Worm (Caenorhabditis elegans) whole organism, L4 larva: ENCODE measurements around the gene T11F8.5.

Experiments used
- ZK546.5 ChIP-seq, 2 experiments: sonication (generic microtip); optimal IDR thresholded peaks; 2 replicates each; lab custom pipeline; 2017; ENCODE audit warnings: missing biosample characterization in 2 of 2, missing genetic modification characterization in 2 of 2
- aha-1 ChIP-seq: fragments of 150-350 bp; peaks from one replicate; lab custom pipeline; 2014; ENCODE audit warnings: missing biosample characterization, missing genetic modification characterization
- ceh-28 ChIP-seq: fragments of 150-350 bp; optimal IDR thresholded peaks from 2 replicates; lab custom pipeline; 2014; ENCODE audit warnings: missing biosample characterization, missing genetic modification reagents, missing genetic modification characterization
- fos-1 ChIP-seq: fragments of 150-350 bp; optimal IDR thresholded peaks from 2 replicates; lab custom pipeline; 2014; ENCODE audit warnings: missing biosample characterization, missing genetic modification characterization
- hlh-30 ChIP-seq: sonication (generic microtip); optimal IDR thresholded peaks from 2 replicates; lab custom pipeline; 2017; ENCODE audit warnings: antibody characterized with exemption, mild to moderate bottlenecking, missing genetic modification characterization, missing compliant biosample characterization; ENCODE audit not compliant: insufficient read depth
- mdl-1 ChIP-seq, 2 experiments: fragments of 150-350 bp in 1 of 2; sonication (generic microtip) in 1 of 2; optimal IDR thresholded peaks; 2 replicates each; lab custom pipeline; 2014 to 2017; ENCODE audit warnings: missing biosample characterization in 2 of 2, missing genetic modification characterization in 2 of 2
- nhr-10 ChIP-seq: fragments of 150-350 bp; optimal IDR thresholded peaks from 2 replicates; lab custom pipeline; 2014; ENCODE audit warnings: missing biosample characterization, missing genetic modification characterization
- nhr-102 ChIP-seq: sonication (generic microtip); optimal IDR thresholded peaks from 2 replicates; lab custom pipeline; 2016; ENCODE audit warnings: mild to moderate bottlenecking, missing genetic modification characterization, moderate library complexity, missing compliant biosample characterization
- saeg-2 ChIP-seq: fragments of 200-800 bp; sonication (Bioruptor generic); IDR thresholded peaks from 2 replicates; pipeline ENCODE4 v1.3.6; 2022; ENCODE audit warnings: missing genetic modification reagents, missing genetic modification characterization, missing compliant biosample characterization
- skn-1 ChIP-seq: fragments of 150-350 bp; optimal IDR thresholded peaks from 2 replicates; lab custom pipeline; 2014; ENCODE audit warnings: missing biosample characterization, missing genetic modification characterization
- snpc-4 ChIP-seq: fragments of 150-350 bp; optimal IDR thresholded peaks from 2 replicates; lab custom pipeline; 2014; ENCODE audit warnings: missing biosample characterization, missing genetic modification characterization
- unc-39 ChIP-seq: sonication (generic microtip); optimal IDR thresholded peaks from 2 replicates; lab custom pipeline; 2017; ENCODE audit warnings: missing biosample characterization, missing genetic modification characterization
- unc-62 ChIP-seq, 3 experiments: fragments of 150-350 bp in 1 of 3; sonication (generic microtip); optimal IDR thresholded peaks in 2 of 3; peaks in 1 of 3; 1 replicate in 1 of 3; 2 replicates in 2 of 3; lab custom pipeline; 2014 to 2017; ENCODE audit warnings: missing biosample characterization in 3 of 3, missing genetic modification characterization in 3 of 3, missing genetic modification reagents in 3 of 3, missing genotype in 1 of 3
- zfp-3 ChIP-seq: fragments of 200-800 bp; sonication (Bioruptor generic); conservative IDR thresholded peaks from 2 replicates; pipeline ENCODE4 v1.3.6; 2022; ENCODE audit warnings: missing genetic modification reagents, missing genetic modification characterization, missing compliant biosample characterization

DNA sequence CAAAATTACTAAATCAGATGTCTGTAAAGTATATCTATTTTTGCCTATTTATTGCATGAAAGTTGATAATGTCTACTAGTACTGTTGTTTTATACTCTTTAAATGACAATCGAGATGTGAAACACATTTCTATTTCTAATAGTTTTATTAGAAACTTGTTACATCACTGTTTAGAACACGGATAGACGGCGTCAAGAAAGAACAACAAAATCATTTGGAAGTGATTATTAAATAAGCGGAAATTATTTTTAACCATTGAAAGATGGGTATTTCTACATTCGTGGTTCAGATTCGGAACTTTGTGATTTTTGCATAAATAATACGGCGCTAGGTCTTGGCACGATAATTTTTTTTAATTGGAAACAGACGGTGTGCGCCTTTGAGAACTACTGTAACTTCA is 9.7 kb upstream of the T11F8.5 start:
- no peak for TF ChIP-seq skn-1 (tag; lab: Kevin White, UChicago)
- TF ChIP-seq nhr-102 = no peak
- no peak for TF ChIP-seq unc-39 (tag; lab: Kevin White, UChicago)
- no peak for TF ChIP-seq aha-1 (tag; lab: Kevin White, UChicago)
- TF ChIP-seq saeg-2 = no peak
- TF ChIP-seq ZK546.5 (tag; optimal IDR thresholded peaks at IDR 0.05; lab: Kevin White, UChicago) = no peak
- TF ChIP-seq snpc-4 (tag; lab: Kevin White, UChicago) = no peak
- no peak for TF ChIP-seq mdl-1 (tag; optimal IDR thresholded peaks at IDR 0.05; lab: Kevin White, UChicago)
- no peak for TF ChIP-seq zfp-3 (GFP tag; lab: Robert Waterston, UW)
- TF ChIP-seq nhr-10 (tag; lab: Kevin White, UChicago) = no peak
- TF ChIP-seq ceh-28 (tag; lab: Kevin White, UChicago) = no peak
- TF ChIP-seq fos-1 = no peak
- TF ChIP-seq unc-62 (GFP tag; optimal IDR thresholded peaks at IDR 0.05 in 1 of 2; lab: Kevin White, UChicago) = no peak
- TF ChIP-seq unc-62 (tag; optimal IDR thresholded peaks at IDR 0.05; lab: Kevin White, UChicago) = no peak
- no peak for TF ChIP-seq hlh-30 (tag; lab: Kevin White, UChicago)
